Worm (Caenorhabditis elegans): ENCODE results near the gene aldo-2.

DNA sequence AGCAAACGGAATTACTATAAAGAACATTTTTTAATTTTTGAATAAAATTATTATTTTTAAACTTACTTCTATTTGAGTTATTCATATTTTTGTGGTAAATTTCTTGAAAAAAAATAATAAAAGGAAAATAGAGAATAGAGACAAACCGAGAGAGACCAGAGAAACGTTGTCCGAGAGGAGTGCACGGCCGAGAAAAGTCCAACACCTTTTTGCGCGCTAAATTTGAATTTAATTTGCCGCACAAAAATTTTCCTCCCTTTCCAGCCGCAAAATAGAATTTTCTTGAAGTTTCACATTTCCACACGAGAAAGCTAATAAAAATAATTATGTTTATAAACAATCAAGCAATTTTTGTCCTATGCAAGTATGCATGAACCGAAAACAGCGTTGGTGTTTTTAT lies 4.7 kb downstream of the aldo-2 start, which contains the start of the genes F01F1.11 and F01F1.3:
- TF ChIP-seq pha-4 (tag; optimal IDR thresholded peaks at IDR 0.05) (peak; percentile 91), tbx-2 (tag; optimal IDR thresholded peaks at IDR 0.05) (no peak), fos-1 (tag; optimal IDR thresholded peaks at IDR 0.05) (no peak)

Measured in whole organism, L3 larva.